Worm (Caenorhabditis elegans) whole organism, L1 larva: ENCODE results near the gene mdt-26.

Source experiments
- C04F5.9 ChIP-seq: sonication (generic microtip); optimal IDR thresholded peaks from 2 replicates; lab custom pipeline; 2016; ENCODE audit warnings: missing genetic modification characterization, missing compliant biosample characterization
- C16A3.4 ChIP-seq: fragments of 150-350 bp; optimal IDR thresholded peaks from 2 replicates; lab custom pipeline; 2014; ENCODE audit warnings: missing biosample characterization, missing genetic modification characterization
- C34B4.2 ChIP-seq: sonication (generic microtip); optimal IDR thresholded peaks from 2 replicates; lab custom pipeline; 2017; ENCODE audit warnings: mild to moderate bottlenecking, missing genetic modification characterization, missing compliant biosample characterization
- F16B12.6 ChIP-seq: fragments of 150-350 bp; optimal IDR thresholded peaks from 2 replicates; lab custom pipeline; 2014; ENCODE audit warnings: missing biosample characterization, missing genetic modification characterization
- Y116A8C.19 ChIP-seq: sonication (generic microtip); optimal IDR thresholded peaks from 2 replicates; lab custom pipeline; 2016; ENCODE audit warnings: missing compliant biosample characterization, missing genetic modification characterization, borderline replicate concordance
- alr-1 ChIP-seq: fragments of 200-800 bp; sonication (Bioruptor generic); optimal IDR thresholded peaks from 2 replicates; lab custom pipeline; 2018; ENCODE audit warnings: borderline replicate concordance, mild to moderate bottlenecking, missing genetic modification characterization, missing compliant biosample characterization
- blmp-1 ChIP-seq: fragments of 150-350 bp; optimal IDR thresholded peaks from 2 replicates; lab custom pipeline; 2014; ENCODE audit warnings: missing biosample characterization, missing genetic modification characterization
- ceh-63 ChIP-seq: fragments of 200-800 bp; sonication (Bioruptor generic); optimal IDR thresholded peaks from 2 replicates; lab custom pipeline; 2018; ENCODE audit warnings: mild to moderate bottlenecking, missing genetic modification characterization, missing compliant biosample characterization
- dpl-1 ChIP-seq, 3 experiments: fragments of 150-350 bp in 2 of 3; sonication (generic microtip) in 1 of 3; optimal IDR thresholded peaks; 2 replicates each; lab custom pipeline; 2014 to 2017; ENCODE audit warnings: missing biosample characterization in 3 of 3, missing genetic modification characterization in 3 of 3, missing genetic modification reagents in 3 of 3
- egl-13 ChIP-seq: sonication (generic microtip); optimal IDR thresholded peaks from 2 replicates; lab custom pipeline; 2016; ENCODE audit warnings: missing genotype, missing genetic modification reagents, missing genetic modification characterization, missing compliant biosample characterization
- egl-27 ChIP-seq, 2 experiments: fragments of 150-350 bp in 1 of 2; sonication (generic microtip); optimal IDR thresholded peaks; 3 replicates each; lab custom pipeline; 2017 to 2018; ENCODE audit warnings: missing biosample characterization in 2 of 2, missing genetic modification characterization in 2 of 2, missing genetic modification reagents in 2 of 2
- elt-3 ChIP-seq, 6 experiments: fragments of 150-350 bp in 1 of 6; sonication (generic microtip); optimal IDR thresholded peaks; 2 replicates each; lab custom pipeline; 2017 to 2018; ENCODE audit warnings: missing biosample characterization in 6 of 6, missing genetic modification characterization in 6 of 6, inconsistent platforms in 1 of 6
- ets-5 ChIP-seq: fragments of 200-800 bp; sonication (Bioruptor generic); IDR thresholded peaks from 2 replicates; pipeline ENCODE4 v1.3.6; 2022; ENCODE audit warnings: missing genetic modification characterization, missing compliant biosample characterization
- fkh-10 ChIP-seq: sonication (generic microtip); optimal IDR thresholded peaks from 2 replicates; lab custom pipeline; 2017; ENCODE audit warnings: missing biosample characterization, missing genetic modification reagents, missing genetic modification characterization
- fkh-8 ChIP-seq: sonication (generic microtip); optimal IDR thresholded peaks from 2 replicates; lab custom pipeline; 2016; ENCODE audit warnings: mild to moderate bottlenecking, missing genetic modification characterization, missing compliant biosample characterization
- fos-1 ChIP-seq: fragments of 150-350 bp; optimal IDR thresholded peaks from 2 replicates; lab custom pipeline; 2014; ENCODE audit warnings: missing biosample characterization, missing genetic modification characterization
- grh-1 ChIP-seq: fragments of 200-800 bp; sonication (Bioruptor generic); IDR thresholded peaks from 2 replicates; pipeline ENCODE4 v1.3.6; 2022; ENCODE audit warnings: missing genetic modification reagents, missing genetic modification characterization, missing compliant biosample characterization
- hpl-2 ChIP-seq: fragments of 150-350 bp; optimal IDR thresholded peaks from 2 replicates; lab custom pipeline; 2014; ENCODE audit warnings: missing biosample characterization, missing genetic modification reagents, missing genetic modification characterization
- isw-1 ChIP-seq: fragments of 200-800 bp; sonication (Bioruptor generic); IDR thresholded peaks from 2 replicates; pipeline ENCODE4 v1.3.6; 2022; ENCODE audit warnings: missing genetic modification characterization, missing compliant biosample characterization
- jun-1 ChIP-seq: fragments of 150-350 bp; optimal IDR thresholded peaks from 2 replicates; lab custom pipeline; 2014; ENCODE audit warnings: missing biosample characterization, missing genetic modification reagents, missing genetic modification characterization
- lin-35 ChIP-seq, 2 experiments: fragments of 150-350 bp; optimal IDR thresholded peaks; 2 replicates each; lab custom pipeline; 2014; ENCODE audit warnings: missing biosample characterization in 2 of 2, missing genetic modification characterization in 2 of 2, missing genetic modification reagents in 2 of 2
- lin-39 ChIP-seq: fragments of 150-350 bp; optimal IDR thresholded peaks from 2 replicates; lab custom pipeline; 2014; ENCODE audit warnings: missing biosample characterization, missing genetic modification reagents, missing genetic modification characterization
- lir-3 ChIP-seq: sonication (generic microtip); optimal IDR thresholded peaks from 2 replicates; lab custom pipeline; 2016; ENCODE audit warnings: mild to moderate bottlenecking, missing genetic modification characterization, moderate library complexity, missing compliant biosample characterization; ENCODE audit not compliant: poor library complexity
- mef-2 ChIP-seq: fragments of 150-350 bp; optimal IDR thresholded peaks from 2 replicates; lab custom pipeline; 2014; ENCODE audit warnings: missing biosample characterization, missing genetic modification characterization
- mep-1 ChIP-seq: fragments of 150-350 bp; optimal IDR thresholded peaks from 2 replicates; lab custom pipeline; 2014; ENCODE audit warnings: missing biosample characterization, missing genetic modification characterization
- nhr-12 ChIP-seq: sonication (generic microtip); optimal IDR thresholded peaks from 2 replicates; lab custom pipeline; 2017; ENCODE audit warnings: missing biosample characterization, missing genetic modification characterization
- nhr-237 ChIP-seq: fragments of 150-350 bp; optimal IDR thresholded peaks from 2 replicates; lab custom pipeline; 2014; ENCODE audit warnings: missing biosample characterization, missing genetic modification characterization
- nhr-71 ChIP-seq: sonication (generic microtip); optimal IDR thresholded peaks from 2 replicates; lab custom pipeline; 2016; ENCODE audit warnings: mild to moderate bottlenecking, missing genetic modification characterization, moderate library complexity, missing compliant biosample characterization
- nhr-76 ChIP-seq: sonication (generic microtip); optimal IDR thresholded peaks from 2 replicates; lab custom pipeline; 2017; ENCODE audit warnings: missing biosample characterization, missing genetic modification characterization
- nhr-77 ChIP-seq: fragments of 150-350 bp; optimal IDR thresholded peaks from 2 replicates; lab custom pipeline; 2014; ENCODE audit warnings: missing biosample characterization, missing genetic modification characterization
- nhr-84 ChIP-seq: sonication (generic microtip); optimal IDR thresholded peaks from 2 replicates; lab custom pipeline; 2017; ENCODE audit warnings: missing biosample characterization, missing genetic modification characterization
- nhr-90 ChIP-seq: sonication (generic microtip); optimal IDR thresholded peaks from 2 replicates; lab custom pipeline; 2016; ENCODE audit warnings: mild to moderate bottlenecking, missing genetic modification characterization, missing compliant biosample characterization; ENCODE audit not compliant: poor library complexity
- pax-3 ChIP-seq: fragments of 200-800 bp; sonication (Bioruptor generic); optimal IDR thresholded peaks from 2 replicates; lab custom pipeline; 2018; ENCODE audit warnings: mild to moderate bottlenecking, missing genetic modification characterization, moderate library complexity, missing compliant biosample characterization
- sox-4 ChIP-seq: sonication (generic microtip); optimal IDR thresholded peaks from 2 replicates; lab custom pipeline; 2016; ENCODE audit warnings: missing genetic modification characterization, missing compliant biosample characterization
- sptf-1 ChIP-seq: fragments of 150-350 bp; optimal IDR thresholded peaks from 2 replicates; lab custom pipeline; 2014; ENCODE audit warnings: missing biosample characterization, missing genetic modification characterization
- tlp-1 ChIP-seq: fragments of 150-350 bp; optimal IDR thresholded peaks from 2 replicates; lab custom pipeline; 2014; ENCODE audit warnings: missing biosample characterization, missing genetic modification characterization
- unc-30 ChIP-seq: sonication (generic microtip); optimal IDR thresholded peaks from 2 replicates; lab custom pipeline; 2017; ENCODE audit warnings: missing biosample characterization, missing genetic modification characterization
- unc-86 ChIP-seq: sonication (generic microtip); optimal IDR thresholded peaks from 2 replicates; lab custom pipeline; 2016; ENCODE audit warnings: missing genetic modification characterization, missing compliant biosample characterization
- vab-15 ChIP-seq: sonication (generic microtip); optimal IDR thresholded peaks from 2 replicates; lab custom pipeline; 2017; ENCODE audit warnings: missing genotype, mild to moderate bottlenecking, missing genetic modification characterization, missing compliant biosample characterization
- xbp-1 ChIP-seq: sonication (generic microtip); optimal IDR thresholded peaks from 2 replicates; lab custom pipeline; 2016; ENCODE audit warnings: missing genetic modification characterization, missing compliant biosample characterization
- zip-4 ChIP-seq: fragments of 200-800 bp; sonication (Bioruptor generic); optimal IDR thresholded peaks from 2 replicates; lab custom pipeline; 2018; ENCODE audit warnings: mild to moderate bottlenecking, missing genetic modification characterization, moderate library complexity, missing compliant biosample characterization
- ztf-11 ChIP-seq, 2 experiments: sonication (generic microtip); optimal IDR thresholded peaks; 2 replicates each; lab custom pipeline; 2016 to 2017; ENCODE audit warnings: missing genetic modification characterization in 2 of 2, missing biosample characterization in 1 of 2, missing compliant biosample characterization in 1 of 2

mdt-26 gene

DNA sequence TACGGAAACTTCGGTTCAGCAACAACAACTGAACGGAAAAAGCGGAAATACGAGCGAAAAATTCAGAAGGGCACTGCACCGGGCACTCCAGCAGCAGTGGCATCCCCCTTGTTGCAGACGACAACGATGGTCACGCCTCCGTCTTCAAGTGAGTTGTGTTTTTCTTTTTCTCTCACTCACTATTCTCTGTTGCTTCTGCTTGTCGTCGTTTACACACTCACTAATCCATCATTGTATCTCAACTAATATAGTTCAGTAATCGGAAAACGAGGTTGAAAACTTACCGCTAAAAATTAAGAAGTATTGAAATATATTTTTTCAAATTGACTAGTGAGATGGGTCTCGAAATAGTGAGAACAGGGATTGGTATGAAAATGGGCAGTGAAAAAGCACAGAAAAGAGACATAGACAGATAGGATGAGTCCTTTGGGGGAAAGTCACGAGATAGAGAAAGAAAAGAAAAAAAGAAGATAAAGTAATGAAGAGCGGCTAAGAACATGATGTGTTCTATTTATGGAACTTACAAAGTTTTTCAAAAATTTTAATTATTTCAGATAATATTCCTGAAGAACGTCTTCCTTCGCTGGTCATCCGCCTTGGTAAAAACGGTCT lies 2.3 kb downstream of the mdt-26 start (continued):
- TF ChIP-seq zip-4 (GFP tag; lab: Kevin White, UChicago): no peak
- TF ChIP-seq vab-15 (tag; lab: Kevin White, UChicago): no peak
- no peak for TF ChIP-seq nhr-77 (tag; lab: Kevin White, UChicago)
- no peak for TF ChIP-seq egl-27 (tag; optimal IDR thresholded peaks at IDR 0.05; lab: Kevin White, UChicago)
- no peak for TF ChIP-seq tlp-1
- no peak for TF ChIP-seq sptf-1 (tag; lab: Kevin White, UChicago)
- no peak for TF ChIP-seq unc-86
- TF ChIP-seq mef-2 (tag; lab: Kevin White, UChicago): peak; percentile 48
- TF ChIP-seq mep-1: no peak
- no peak for TF ChIP-seq nhr-12 (tag; lab: Kevin White, UChicago)
- TF ChIP-seq jun-1 (tag; lab: Kevin White, UChicago): no peak
- TF ChIP-seq elt-3 (tag; optimal IDR thresholded peaks at IDR 0.05; lab: Kevin White, UChicago): peak in 1 of 6 experiments; percentile 31
- no peak for TF ChIP-seq grh-1
- no peak for TF ChIP-seq ztf-11 (tag; optimal IDR thresholded peaks at IDR 0.05; lab: Kevin White, UChicago)
- TF ChIP-seq lin-35 (GFP tag; optimal IDR thresholded peaks at IDR 0.05; lab: Kevin White, UChicago): peak in 1 of 2 experiments; percentile 6
- TF ChIP-seq sox-4 (tag; lab: Kevin White, UChicago): no peak
- TF ChIP-seq xbp-1 (tag; lab: Kevin White, UChicago): peak; percentile 2
- no peak for TF ChIP-seq unc-30
- TF ChIP-seq lir-3 (tag; lab: Kevin White, UChicago): no peak
- no peak for TF ChIP-seq nhr-90
- no peak for TF ChIP-seq fkh-8 (tag; lab: Kevin White, UChicago)
- TF ChIP-seq ceh-63 (GFP tag; lab: Kevin White, UChicago): no peak
- no peak for TF ChIP-seq egl-13 (tag; lab: Kevin White, UChicago)
- TF ChIP-seq C16A3.4 (tag; lab: Kevin White, UChicago): no peak
- no peak for TF ChIP-seq alr-1 (tag; lab: Kevin White, UChicago)
- no peak for TF ChIP-seq fos-1 (tag; lab: Kevin White, UChicago)
- no peak for TF ChIP-seq hpl-2 (GFP tag; lab: Kevin White, UChicago)
- no peak for TF ChIP-seq ets-5 (GFP tag; lab: Robert Waterston, UW)
- no peak for TF ChIP-seq lin-39 (tag; lab: Kevin White, UChicago)
- no peak for TF ChIP-seq nhr-76
- TF ChIP-seq C04F5.9 (tag; lab: Kevin White, UChicago): no peak
- TF ChIP-seq nhr-237 (tag; lab: Kevin White, UChicago): no peak
- peak; percentile 43 for TF ChIP-seq nhr-71
- TF ChIP-seq nhr-84 (tag; lab: Kevin White, UChicago): no peak
- no peak for TF ChIP-seq C34B4.2
- TF ChIP-seq blmp-1: peak; percentile 59
- TF ChIP-seq Y116A8C.19 (tag; lab: Kevin White, UChicago): no peak
- no peak for TF ChIP-seq pax-3 (tag; lab: Kevin White, UChicago)
- TF ChIP-seq dpl-1 (GFP tag; optimal IDR thresholded peaks at IDR 0.05; lab: Kevin White, UChicago): no peak
- TF ChIP-seq isw-1 (GFP tag; lab: Robert Waterston, UW): no peak

DNA sequence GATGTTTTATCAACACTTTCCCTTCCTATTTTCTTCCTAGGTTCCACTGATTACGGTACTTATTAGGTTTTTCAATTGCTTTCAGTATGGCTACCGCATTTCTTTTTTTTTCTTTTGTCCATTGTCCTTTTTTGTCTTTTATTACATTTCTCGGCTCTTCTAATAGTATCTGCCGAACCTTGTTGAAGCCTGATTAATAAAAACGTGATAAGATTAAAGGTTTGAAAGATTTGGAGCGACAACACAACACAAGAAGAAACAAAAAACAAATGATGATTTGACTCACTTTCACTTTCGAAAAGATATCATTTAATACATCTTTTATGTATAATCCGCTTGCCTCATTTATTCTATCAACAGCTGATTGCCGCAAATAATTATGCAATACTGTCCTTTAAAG lies 4.0 kb downstream of the mdt-26 start, which contains the start of gene C25H3.15:
TSS of gene C25H3.15 (plus strand) at position 301 of the 400 bp plus-strand sequence.
- TF ChIP-seq fkh-10 (GFP tag; lab: Kevin White, UChicago) (no peak), F16B12.6 (tag; lab: Kevin White, UChicago) (no peak), isw-1 (GFP tag; lab: Robert Waterston, UW) (no peak)
- TF ChIP-seq, all 84 proteins: peak for 0
